Fruit fly (Drosophila melanogaster) whole organism, embryonic: ENCODE measurements around the gene Vps8.
A peak's percentile ranks its signal among the peaks of the same experiment; 100 is the strongest.

Experiments used
- Bgb ChIP-seq: fragments of 200-800 bp; sonication (Bioruptor generic); IDR thresholded peaks from 2 replicates; pipeline ENCODE4 v1.3.6; 2022; ENCODE audit warnings: missing biosample characterization, missing genetic modification characterization; ENCODE audit not compliant: partially characterized antibody
- CG11093 ChIP-seq: fragments of 200-800 bp; sonication (Bioruptor generic); IDR thresholded peaks from 3 replicates; pipeline ENCODE4 v1.3.6; 2022; ENCODE audit warnings: missing biosample characterization, missing genetic modification characterization
- CG11695 ChIP-seq: fragments of 200-800 bp; sonication (Bioruptor generic); IDR thresholded peaks from 3 replicates; pipeline ENCODE4 v1.3.6; 2022; ENCODE audit warnings: missing biosample characterization, missing genetic modification characterization
- CG12236 ChIP-seq: fragments of 200-800 bp; sonication (Bioruptor generic); optimal IDR thresholded peaks from 2 replicates; lab custom pipeline; 2016; ENCODE audit warnings: missing biosample characterization, missing genetic modification characterization
- CG14710 ChIP-seq: fragments of 200-800 bp; sonication (Bioruptor generic); optimal IDR thresholded peaks from 3 replicates; lab custom pipeline; 2019; ENCODE audit warnings: missing biosample characterization, mild to moderate bottlenecking, missing genetic modification characterization, moderate library complexity
- CG14965 ChIP-seq: fragments of 200-800 bp; sonication (Bioruptor generic); optimal IDR thresholded peaks from 2 replicates; lab custom pipeline; 2016; ENCODE audit warnings: missing biosample characterization, missing genetic modification characterization, borderline replicate concordance
- CG16815 ChIP-seq: fragments of 200-800 bp; sonication (Bioruptor generic); optimal IDR thresholded peaks from 3 replicates; lab custom pipeline; 2017; ENCODE audit warnings: missing biosample characterization, mild to moderate bottlenecking, missing genetic modification characterization
- CG32767 ChIP-seq: fragments of 200-800 bp; sonication (Bioruptor generic); IDR thresholded peaks from 2 replicates; pipeline ENCODE4 v1.3.6; 2022; ENCODE audit warnings: missing biosample characterization, missing genetic modification characterization
- CG33557 ChIP-seq: fragments of 200-800 bp; sonication (Bioruptor generic); optimal IDR thresholded peaks from 2 replicates; lab custom pipeline; 2019; ENCODE audit warnings: missing biosample characterization, mild to moderate bottlenecking, missing genetic modification characterization, moderate library complexity
- CG34376 ChIP-seq: fragments of 200-800 bp; sonication (Bioruptor generic); optimal IDR thresholded peaks from 2 replicates; lab custom pipeline; 2018; ENCODE audit warnings: missing biosample characterization, mild to moderate bottlenecking, missing genetic modification characterization
- CG4707 ChIP-seq: fragments of 200-800 bp; sonication (Bioruptor generic); optimal IDR thresholded peaks from 2 replicates; lab custom pipeline; 2018; ENCODE audit warnings: missing biosample characterization, mild to moderate bottlenecking, missing genetic modification characterization, moderate library complexity
- CG4854 ChIP-seq: fragments of 200-800 bp; sonication (Bioruptor generic); optimal IDR thresholded peaks from 2 replicates; lab custom pipeline; 2016; ENCODE audit warnings: missing biosample characterization, missing genetic modification characterization, inconsistent platforms
- CG6272 ChIP-seq: fragments of 200-800 bp; sonication (Bioruptor generic); IDR thresholded peaks from 2 replicates; pipeline ENCODE4 v1.3.6; 2022; ENCODE audit warnings: missing biosample characterization, missing genetic modification characterization
- CG6791 ChIP-seq: fragments of 200-800 bp; sonication (Bioruptor generic); IDR thresholded peaks from 3 replicates; pipeline ENCODE4 v1.3.6; 2022; ENCODE audit warnings: missing biosample characterization, missing genetic modification characterization; ENCODE audit not compliant: partially characterized antibody
- CG7372 ChIP-seq: fragments of 200-800 bp; sonication (Bioruptor generic); IDR thresholded peaks from 2 replicates; pipeline ENCODE4 v1.3.6; 2022; ENCODE audit warnings: missing biosample characterization, missing genetic modification characterization
- CG8281 ChIP-seq: fragments of 200-800 bp; sonication (Bioruptor generic); optimal IDR thresholded peaks from 2 replicates; lab custom pipeline; 2018; ENCODE audit warnings: missing biosample characterization, mild to moderate bottlenecking, missing genetic modification characterization, moderate library complexity
- CG8765 ChIP-seq: fragments of 200-800 bp; sonication (Bioruptor generic); IDR thresholded peaks from 2 replicates; pipeline ENCODE4 v1.3.6; 2022; ENCODE audit warnings: missing biosample characterization, missing genetic modification characterization
- CG9437 ChIP-seq: fragments of 200-800 bp; sonication (Bioruptor generic); optimal IDR thresholded peaks from 2 replicates; lab custom pipeline; 2018; ENCODE audit warnings: missing biosample characterization, mild to moderate bottlenecking, missing genetic modification characterization
- CkIIα-i1 ChIP-seq: fragments of 200-800 bp; sonication (Bioruptor generic); IDR thresholded peaks from 2 replicates; pipeline ENCODE4 v1.3.6; 2022; ENCODE audit warnings: missing biosample characterization, missing genetic modification characterization
- Dbx ChIP-seq: fragments of 200-800 bp; sonication (Bioruptor generic); IDR thresholded peaks from 3 replicates; pipeline ENCODE4 v1.3.6; 2022; ENCODE audit warnings: missing biosample characterization, missing genetic modification characterization
- Deaf1 ChIP-seq: fragments of 200-800 bp; optimal IDR thresholded peaks from 3 replicates; lab custom pipeline; 2019; ENCODE audit warnings: missing biosample characterization, mild to moderate bottlenecking, missing genetic modification characterization, moderate library complexity
- Fer2 ChIP-seq: fragments of 200-800 bp; sonication (Bioruptor generic); optimal IDR thresholded peaks from 2 replicates; lab custom pipeline; 2018; ENCODE audit warnings: missing biosample characterization, mild to moderate bottlenecking, missing genetic modification characterization, moderate library complexity
- Gsc ChIP-seq: fragments of 200-800 bp; sonication (Bioruptor generic); IDR thresholded peaks from 2 replicates; pipeline ENCODE4 v1.3.6; 2022; ENCODE audit warnings: missing biosample characterization, missing genetic modification characterization
- Myb ChIP-seq: fragments of 200-800 bp; sonication (Bioruptor generic); optimal IDR thresholded peaks from 2 replicates; lab custom pipeline; 2016; ENCODE audit warnings: missing biosample characterization, missing genetic modification characterization
- Rx ChIP-seq: fragments of 200-800 bp; sonication (Bioruptor generic); IDR thresholded peaks from 2 replicates; pipeline ENCODE4 v1.3.6; 2022; ENCODE audit warnings: missing biosample characterization, missing genetic modification characterization
- Sry-δ ChIP-seq: fragments of 200-800 bp; sonication (Bioruptor generic); optimal IDR thresholded peaks from 2 replicates; lab custom pipeline; 2016; ENCODE audit warnings: missing biosample characterization, missing genetic modification characterization
- Tbp ChIP-seq: fragments of >200 bp; optimal IDR thresholded peaks from 2 replicates; lab custom pipeline; 2018; ENCODE audit warnings: missing biosample characterization, missing genetic modification characterization
- Trl ChIP-seq, 3 experiments: fragments of >200 bp in 2 of 3; fragments of 200-800 bp in 1 of 3; sonication (Bioruptor generic) in 1 of 3; optimal IDR thresholded peaks; 2 replicates in 1 of 3; 3 replicates in 2 of 3; lab custom pipeline; 2016 to 2017; ENCODE audit warnings: missing biosample characterization in 1 of 3, missing genetic modification characterization in 1 of 3
- ara ChIP-seq: fragments of 200-800 bp; sonication (Bioruptor generic); IDR thresholded peaks from 2 replicates; pipeline ENCODE4 v1.3.6; 2022; ENCODE audit warnings: missing biosample characterization, missing genetic modification characterization
- br ChIP-seq: fragments of >200 bp; optimal IDR thresholded peaks from 2 replicates; lab custom pipeline; 2017
- cad ChIP-seq: fragments of >200 bp; optimal IDR thresholded peaks from 2 replicates; lab custom pipeline; 2017; ENCODE audit warnings: missing biosample characterization, missing genetic modification characterization
- crol ChIP-seq: fragments of 200-800 bp; sonication (Bioruptor generic); IDR thresholded peaks from 2 replicates; pipeline ENCODE4 v1.3.6; 2022; ENCODE audit warnings: missing biosample characterization, missing genetic modification characterization
- da ChIP-seq: fragments of 200-800 bp; sonication (Bioruptor generic); optimal IDR thresholded peaks from 2 replicates; lab custom pipeline; 2016; ENCODE audit warnings: missing biosample characterization, missing genetic modification characterization
- dysf ChIP-seq: fragments of 200-800 bp; sonication (Bioruptor generic); IDR thresholded peaks from 3 replicates; pipeline ENCODE4 v1.3.6; 2022; ENCODE audit warnings: missing biosample characterization, missing genetic modification characterization
- ewg ChIP-seq: fragments of 200-800 bp; sonication (Bioruptor generic); optimal IDR thresholded peaks from 3 replicates; lab custom pipeline; 2017; ENCODE audit warnings: mild to moderate bottlenecking, missing biosample characterization, missing genetic modification reagents, missing genetic modification characterization
- gce ChIP-seq: fragments of 200-800 bp; sonication (Bioruptor generic); IDR thresholded peaks from 3 replicates; pipeline ENCODE4 v1.3.6; 2022; ENCODE audit warnings: missing biosample characterization, missing genetic modification characterization
- grn ChIP-seq: fragments of 200-800 bp; sonication (Bioruptor generic); optimal IDR thresholded peaks from 3 replicates; lab custom pipeline; 2017; ENCODE audit warnings: missing biosample characterization, missing genetic modification characterization
- insv ChIP-seq, 2 experiments: fragments of 200-800 bp; sonication (Bioruptor generic); optimal IDR thresholded peaks; 3 replicates each; lab custom pipeline; 2016 to 2018; ENCODE audit warnings: missing biosample characterization in 2 of 2, missing genetic modification characterization in 2 of 2
- ken ChIP-seq: fragments of 200-800 bp; sonication (Bioruptor generic); IDR thresholded peaks from 3 replicates; pipeline ENCODE4 v1.3.6; 2022; ENCODE audit warnings: missing biosample characterization, missing genetic modification characterization
- nom ChIP-seq: fragments of 200-800 bp; sonication (Bioruptor generic); optimal IDR thresholded peaks from 2 replicates; lab custom pipeline; 2017; ENCODE audit warnings: missing biosample characterization, missing genetic modification characterization, mild to moderate bottlenecking, moderate library complexity, missing genetic modification reagents
- pnt ChIP-seq: fragments of 200-800 bp; sonication (Bioruptor generic); optimal IDR thresholded peaks from 3 replicates; lab custom pipeline; 2016; ENCODE audit warnings: missing biosample characterization, missing genetic modification characterization
- sc ChIP-seq, 3 experiments: fragments of >200 bp in 2 of 3; fragments of 200-800 bp in 1 of 3; sonication (Bioruptor generic) in 1 of 3; optimal IDR thresholded peaks; 2 replicates in 2 of 3; 3 replicates in 1 of 3; lab custom pipeline; 2017; ENCODE audit warnings: mild to moderate bottlenecking in 1 of 3, missing biosample characterization in 1 of 3, missing genetic modification characterization in 1 of 3, missing genetic modification reagents in 1 of 3
- sens-2 ChIP-seq: fragments of 200-800 bp; sonication (Bioruptor generic); IDR thresholded peaks from 2 replicates; pipeline ENCODE4 v1.3.6; 2022; ENCODE audit warnings: missing biosample characterization, missing genetic modification characterization
- sob ChIP-seq: fragments of 200-800 bp; sonication (Bioruptor generic); IDR thresholded peaks from 2 replicates; pipeline ENCODE4 v1.3.6; 2022; ENCODE audit warnings: missing biosample characterization, missing genetic modification characterization
- sr ChIP-seq: fragments of 200-800 bp; sonication (Bioruptor generic); IDR thresholded peaks from 3 replicates; pipeline ENCODE4 v1.3.6; 2022; ENCODE audit warnings: missing biosample characterization, missing genetic modification characterization
- tgo ChIP-seq: fragments of 200-800 bp; sonication (Bioruptor generic); IDR thresholded peaks from 3 replicates; pipeline ENCODE4 v1.3.6; 2022; ENCODE audit warnings: missing biosample characterization, missing genetic modification characterization
- trem ChIP-seq: fragments of 200-800 bp; optimal IDR thresholded peaks from 3 replicates; lab custom pipeline; 2019; ENCODE audit warnings: missing biosample characterization, mild to moderate bottlenecking, missing genetic modification characterization, moderate library complexity
- tup ChIP-seq: fragments of 200-800 bp; sonication (Bioruptor generic); optimal IDR thresholded peaks from 2 replicates; lab custom pipeline; 2016; ENCODE audit warnings: missing biosample characterization, mild to moderate bottlenecking, missing genetic modification characterization, moderate library complexity
- vnd ChIP-seq: fragments of 200-800 bp; sonication (Bioruptor generic); IDR thresholded peaks from 3 replicates; pipeline ENCODE4 v1.3.6; 2022; ENCODE audit warnings: missing biosample characterization, missing genetic modification characterization; ENCODE audit not compliant: partially characterized antibody
- vvl ChIP-seq: fragments of 200-800 bp; sonication (Bioruptor generic); IDR thresholded peaks from 2 replicates; pipeline ENCODE4 v1.3.6; 2022; ENCODE audit warnings: missing biosample characterization, missing genetic modification characterization
- yki ChIP-seq: fragments of >200 bp; optimal IDR thresholded peaks from 3 replicates; lab custom pipeline; 2018

The Vps8 gene

DNA sequence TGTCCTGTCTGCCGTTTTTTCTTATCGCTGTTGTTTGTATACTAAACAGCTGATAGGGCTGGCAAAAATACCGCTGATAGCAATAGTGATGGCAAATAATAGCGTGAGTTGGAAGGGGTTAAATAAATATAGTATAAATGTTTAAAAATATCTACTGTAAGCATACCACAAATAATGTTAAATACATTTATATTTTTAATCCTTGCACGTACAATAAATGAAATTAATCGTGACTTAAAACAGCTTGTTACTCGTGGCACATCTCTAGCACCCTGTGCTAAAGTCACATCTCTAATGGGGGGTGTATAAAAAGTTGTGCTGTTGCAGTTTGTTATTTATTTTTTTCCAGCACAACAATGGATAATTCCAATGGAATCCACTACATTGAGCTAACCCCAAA, 6.7 kb downstream of the Vps8 start, which contains the start of the genes CG10147 and Bulli (continued):
- peak; percentile 95 for TF ChIP-seq vnd (GFP tag; lab: Robert Waterston, UW)
- TF ChIP-seq CG16815 (GFP tag; lab: Kevin White, UChicago): peak; percentile 98
- peak; percentile 98 for TF ChIP-seq CG8765 (GFP tag; lab: Robert Waterston, UW)
- peak; percentile 78 for TF ChIP-seq nom (GFP tag; lab: Kevin White, UChicago)
- peak; percentile 87 for TF ChIP-seq pnt (GFP tag; lab: Kevin White, UChicago)
- peak; percentile 96 for TF ChIP-seq CG33557 (GFP tag; lab: Kevin White, UChicago)
- peak; percentile 97 for TF ChIP-seq CG32767
- peak; percentile 98 for TF ChIP-seq Dbx
- TF ChIP-seq ken (GFP tag; lab: Robert Waterston, UW): peak; percentile 98
- TF ChIP-seq CG14710 (tag; lab: Kevin White, UChicago): peak; percentile 98
- TF ChIP-seq da (GFP tag; lab: Kevin White, UChicago): peak; percentile 83
- peak; percentile 98 for TF ChIP-seq CG11093
- peak; percentile 64; the same call in 1 of the 2 replicates for TF ChIP-seq CkIIα-i1 (GFP tag; lab: Robert Waterston, UW)
- TF ChIP-seq Gsc (GFP tag; lab: Robert Waterston, UW): peak; percentile 94
- TF ChIP-seq insv (GFP tag; optimal IDR thresholded peaks at IDR 0.05; lab: Kevin White, UChicago): peak in 1 of 2 experiments; percentile 72
- no peak for TF ChIP-seq br (lab: Kevin White, UChicago)
- no peak for TF ChIP-seq cad (GFP tag; lab: Kevin White, UChicago)
- peak; percentile 91 for TF ChIP-seq grn
- TF ChIP-seq crol: peak; percentile 79
- peak; percentile 96 for TF ChIP-seq Sry-δ (GFP tag; lab: Kevin White, UChicago)
- TF ChIP-seq sob (GFP tag; lab: Robert Waterston, UW): peak; percentile 99
- peak; percentile 39 for TF ChIP-seq CG14965 (GFP tag; lab: Kevin White, UChicago)
- TF ChIP-seq trem (tag; lab: Kevin White, UChicago): peak; percentile 97
- TF ChIP-seq Myb (GFP tag; lab: Kevin White, UChicago): peak; percentile 49
- TF ChIP-seq gce (GFP tag; lab: Robert Waterston, UW): peak; percentile 92
- TF ChIP-seq CG34376: peak; percentile 93
- peak; percentile 85 for TF ChIP-seq CG8281 (tag; lab: Kevin White, UChicago)
- TF ChIP-seq ara (GFP tag; lab: Robert Waterston, UW): peak; percentile 98
- TF ChIP-seq CG6791: peak; percentile 90
- peak; percentile 96 for TF ChIP-seq tup (GFP tag; lab: Kevin White, UChicago)
- peak; percentile 94 for TF ChIP-seq ewg (GFP tag; lab: Kevin White, UChicago)
- no peak for TF ChIP-seq sc (optimal IDR thresholded peaks at IDR 0.05; lab: Kevin White, UChicago)
- peak; percentile 94 for TF ChIP-seq sc (GFP tag; optimal IDR thresholded peaks at IDR 0.05; lab: Kevin White, UChicago)
- TF ChIP-seq sr: peak; percentile 84
- TF ChIP-seq vvl (GFP tag; lab: Robert Waterston, UW): peak; percentile 99
- TF ChIP-seq Tbp (GFP tag; lab: Kevin White, UChicago): no peak
- peak; percentile 99 for TF ChIP-seq CG6272 (GFP tag; lab: Robert Waterston, UW)
- TF ChIP-seq Bgb (GFP tag; lab: Robert Waterston, UW): peak; percentile 93
- peak; percentile 95 for TF ChIP-seq CG4854
- peak; percentile 85 for TF ChIP-seq CG9437 (GFP tag; lab: Kevin White, UChicago)
- peak; percentile 81 for TF ChIP-seq Deaf1 (tag; lab: Kevin White, UChicago)
- TF ChIP-seq tgo (GFP tag; lab: Robert Waterston, UW): peak; percentile 98
- peak; percentile 69 for TF ChIP-seq CG4707 (GFP tag; lab: Kevin White, UChicago)
- TF ChIP-seq yki (lab: Kevin White, UChicago): no peak
- peak; percentile 98 for TF ChIP-seq Rx (GFP tag; lab: Robert Waterston, UW)
- TF ChIP-seq dysf: peak; percentile 98
- peak; percentile 95 for TF ChIP-seq CG11695 (GFP tag; lab: Robert Waterston, UW)
- peak; percentile 99 for TF ChIP-seq CG7372 (GFP tag; lab: Robert Waterston, UW)
- TF ChIP-seq Trl (optimal IDR thresholded peaks at IDR 0.05; lab: Kevin White, UChicago): no peak
- peak; percentile 85 for TF ChIP-seq Trl (GFP tag; optimal IDR thresholded peaks at IDR 0.05; lab: Kevin White, UChicago)
- peak; percentile 95 for TF ChIP-seq Fer2 (tag; lab: Kevin White, UChicago)
- TF ChIP-seq CG12236 (GFP tag; lab: Kevin White, UChicago): peak; percentile 89
- TF ChIP-seq sens-2 (GFP tag; lab: Robert Waterston, UW): peak; percentile 94
